Worm (Caenorhabditis elegans) whole organism, L4 larva: ENCODE data around the gene F55A4.3.

Experiments
- R02D3.7 ChIP-seq: fragments of 150-350 bp; sonication (generic microtip); optimal IDR thresholded peaks from 3 replicates; lab custom pipeline; 2014; ENCODE audit warnings: missing biosample characterization, missing genetic modification characterization
- T20F7.1 ChIP-seq: fragments of 200-800 bp; sonication (Bioruptor generic); optimal IDR thresholded peaks from 2 replicates; lab custom pipeline; 2018; ENCODE audit warnings: mild to moderate bottlenecking, missing genetic modification characterization, missing compliant biosample characterization
- ZK546.5 ChIP-seq, 2 experiments: sonication (generic microtip); optimal IDR thresholded peaks; 2 replicates each; lab custom pipeline; 2017; ENCODE audit warnings: missing biosample characterization in 2 of 2, missing genetic modification characterization in 2 of 2
- ces-1 ChIP-seq: fragments of 150-350 bp; sonication (generic microtip); optimal IDR thresholded peaks from 4 replicates; lab custom pipeline; 2014; ENCODE audit warnings: missing biosample characterization, missing genetic modification reagents, missing genetic modification characterization
- lin-13 ChIP-seq: fragments of 150-350 bp; optimal IDR thresholded peaks from 2 replicates; lab custom pipeline; 2014; ENCODE audit warnings: missing biosample characterization, missing genetic modification reagents, missing genetic modification characterization
- madf-9 ChIP-seq: fragments of 200-800 bp; sonication (Bioruptor generic); conservative IDR thresholded peaks from 2 replicates; pipeline ENCODE4 v1.3.6; 2022; ENCODE audit warnings: missing genetic modification reagents, missing genetic modification characterization, missing compliant biosample characterization
- mdl-1 ChIP-seq, 2 experiments: fragments of 150-350 bp in 1 of 2; sonication (generic microtip) in 1 of 2; optimal IDR thresholded peaks; 2 replicates each; lab custom pipeline; 2014 to 2017; ENCODE audit warnings: missing biosample characterization in 2 of 2, missing genetic modification characterization in 2 of 2
- mdt-29 ChIP-seq: fragments of 200-800 bp; sonication (Bioruptor generic); IDR thresholded peaks from 2 replicates; pipeline ENCODE4 v1.3.6; 2022; ENCODE audit warnings: missing genetic modification reagents, missing genetic modification characterization, missing compliant biosample characterization
- mep-1 ChIP-seq: fragments of 150-350 bp; sonication (generic microtip); optimal IDR thresholded peaks from 3 replicates; lab custom pipeline; 2014; ENCODE audit warnings: missing biosample characterization, missing genetic modification characterization
- nhr-42 ChIP-seq: fragments of 200-800 bp; sonication (Bioruptor generic); IDR thresholded peaks from 2 replicates; pipeline ENCODE4 v1.3.6; 2022; ENCODE audit warnings: missing genetic modification characterization, missing compliant biosample characterization
- nhr-48 ChIP-seq: sonication (generic microtip); optimal IDR thresholded peaks from 2 replicates; lab custom pipeline; 2016; ENCODE audit warnings: mild to moderate bottlenecking, missing genetic modification characterization, missing compliant biosample characterization
- unc-39 ChIP-seq: sonication (generic microtip); optimal IDR thresholded peaks from 2 replicates; lab custom pipeline; 2017; ENCODE audit warnings: missing biosample characterization, missing genetic modification characterization
- zip-2 ChIP-seq: fragments of 150-350 bp; optimal IDR thresholded peaks from 2 replicates; lab custom pipeline; 2014; ENCODE audit warnings: missing biosample characterization, missing genetic modification characterization

ce11 chrX:975236-975535 lies 49.7 kb downstream of the F55A4.3 start:
- no peak for TF ChIP-seq zip-2
- no peak for TF ChIP-seq mdl-1 (tag; optimal IDR thresholded peaks at IDR 0.05; lab: Kevin White, UChicago)
- no peak for TF ChIP-seq T20F7.1 (GFP tag; lab: Kevin White, UChicago)
- TF ChIP-seq ZK546.5 (tag; optimal IDR thresholded peaks at IDR 0.05; lab: Kevin White, UChicago), result no peak
- TF ChIP-seq nhr-48, result no peak
- no peak for TF ChIP-seq nhr-42 (GFP tag; lab: Robert Waterston, UW)
- no peak for TF ChIP-seq R02D3.7 (tag; lab: Kevin White, UChicago)
- TF ChIP-seq unc-39, result no peak
- TF ChIP-seq ces-1, result no peak
- TF ChIP-seq mdt-29 (GFP tag; lab: Robert Waterston, UW), result no peak
- no peak for TF ChIP-seq mep-1 (tag; lab: Kevin White, UChicago)
- TF ChIP-seq lin-13 (GFP tag; lab: Kevin White, UChicago), result no peak
- TF ChIP-seq madf-9, result no peak
